Worm (Caenorhabditis elegans): ENCODE results near the gene str-160.

ce11 chrV:1716892-1717291 lies 17.8 kb upstream of the str-160 start, which contains the start of gene srw-103:
- TF ChIP-seq cey-2 (tag; optimal IDR thresholded peaks at IDR 0.05; ENCODE audit: borderline replicate concordance, insufficient read depth), result no peak
- TF ChIP-seq lin-15B (tag; optimal IDR thresholded peaks at IDR 0.05), result no peak
- no peak for TF ChIP-seq nhr-28 (tag; optimal IDR thresholded peaks at IDR 0.05)
- no peak for TF ChIP-seq ama-1 (optimal IDR thresholded peaks at IDR 0.05)
- TF ChIP-seq lin-29 (GFP tag; IDR thresholded peaks at IDR 0.05), result no peak
- TF ChIP-seq jun-1 (tag; optimal IDR thresholded peaks at IDR 0.05), result no peak
- TF ChIP-seq nhr-25 (tag; optimal IDR thresholded peaks at IDR 0.05; ENCODE audit: borderline replicate concordance, insufficient read depth), result no peak
- TF ChIP-seq nhr-76 (tag; optimal IDR thresholded peaks at IDR 0.05), result no peak
- no peak for TF ChIP-seq snpc-4 (tag; optimal IDR thresholded peaks at IDR 0.05)
- no peak for TF ChIP-seq unc-62 (GFP tag; optimal IDR thresholded peaks at IDR 0.05 in 1 of 2)
- no peak for TF ChIP-seq unc-62 (tag; optimal IDR thresholded peaks at IDR 0.05)
- TF ChIP-seq nhr-237 (tag; optimal IDR thresholded peaks at IDR 0.05), result no peak
